Fruit fly (Drosophila melanogaster): ENCODE results near the gene Josd.

The Josd gene

dm6 chrX:6255414-6255915, 5.5 kb upstream of the Josd start, which contains the start of the genes Rbcn-3A and Spx (continued):
- TF ChIP-seq NK7.1 (GFP tag; optimal IDR thresholded peaks at IDR 0.05): no peak
- TF ChIP-seq NfI (GFP tag; optimal IDR thresholded peaks at IDR 0.05): peak; percentile 48
- no peak for TF ChIP-seq Sry-β (GFP tag; optimal IDR thresholded peaks at IDR 0.05)
- TF ChIP-seq cas (GFP tag; IDR thresholded peaks at IDR 0.05): no peak
- no peak for TF ChIP-seq CG10321 (GFP tag; IDR thresholded peaks at IDR 0.05)
- no peak for TF ChIP-seq CG12155 (GFP tag; optimal IDR thresholded peaks at IDR 0.05)
- peak; percentile 85; the same call in 1 of the 3 replicates for TF ChIP-seq hb (GFP tag; IDR thresholded peaks at IDR 0.05; ENCODE audit: partially characterized antibody)
- TF ChIP-seq abd-A (tag; optimal IDR thresholded peaks at IDR 0.05): no peak
- TF ChIP-seq zfh2 (GFP tag; optimal IDR thresholded peaks at IDR 0.05): no peak
- no peak for TF ChIP-seq Nf-YA (GFP tag; IDR thresholded peaks at IDR 0.05)
- TF ChIP-seq Jarid2 (GFP tag; optimal IDR thresholded peaks at IDR 0.05): no peak
- TF ChIP-seq CG18476 (GFP tag; optimal IDR thresholded peaks at IDR 0.05): no peak
- TF ChIP-seq CG3281 (GFP tag; optimal IDR thresholded peaks at IDR 0.05): no peak
- peak; percentile 24 for TF ChIP-seq lbe (GFP tag; optimal IDR thresholded peaks at IDR 0.05)
- TF ChIP-seq zf30C (GFP tag; optimal IDR thresholded peaks at IDR 0.05): no peak
- TF ChIP-seq CG8388 (GFP tag; optimal IDR thresholded peaks at IDR 0.05): no peak
- TF ChIP-seq CG6254 (GFP tag; optimal IDR thresholded peaks at IDR 0.05): no peak
- no peak for TF ChIP-seq CG4282 (GFP tag; optimal IDR thresholded peaks at IDR 0.05)
- TF ChIP-seq pnt (GFP tag; optimal IDR thresholded peaks at IDR 0.05): no peak
- no peak for TF ChIP-seq CG32772 (GFP tag; IDR thresholded peaks at IDR 0.05)
- 0 out of 4 replicates have a peak, but pooled peaks have one; percentile 80 for TF ChIP-seq chinmo (GFP tag; IDR thresholded peaks at IDR 0.05; ENCODE audit: partially characterized antibody)
- TF ChIP-seq CG10209 (GFP tag; optimal IDR thresholded peaks at IDR 0.05): no peak
- TF ChIP-seq ftz-f1 (GFP tag; optimal IDR thresholded peaks at IDR 0.05): no peak
- TF ChIP-seq ind (GFP tag; optimal IDR thresholded peaks at IDR 0.05): peak; percentile 32
- no peak for TF ChIP-seq CG14441 (GFP tag; IDR thresholded peaks at IDR 0.05)
- TF ChIP-seq YL-1 (GFP tag; optimal IDR thresholded peaks at IDR 0.05): peak; percentile 45
- peak; percentile 49 for TF ChIP-seq MBD-R2 (GFP tag; IDR thresholded peaks at IDR 0.05)
- peak; percentile 94 for TF ChIP-seq Dll (GFP tag; IDR thresholded peaks at IDR 0.05; ENCODE audit: partially characterized antibody)
- no peak for TF ChIP-seq emc (GFP tag; optimal IDR thresholded peaks at IDR 0.05)
- no peak for TF ChIP-seq TFAM (GFP tag; optimal IDR thresholded peaks at IDR 0.05)
- TF ChIP-seq wek (GFP tag; optimal IDR thresholded peaks at IDR 0.05): no peak
- TF ChIP-seq sd (tag; optimal IDR thresholded peaks at IDR 0.05): no peak
- no peak for TF ChIP-seq luna (GFP tag; optimal IDR thresholded peaks at IDR 0.05)
- peak; percentile 93 for TF ChIP-seq unc-4 (GFP tag; IDR thresholded peaks at IDR 0.05; ENCODE audit: partially characterized antibody)
- no peak for TF ChIP-seq Hsf (GFP tag; optimal IDR thresholded peaks at IDR 0.05)
- no peak for TF ChIP-seq pb (GFP tag; optimal IDR thresholded peaks at IDR 0.05)
- no peak for TF ChIP-seq ranshi (GFP tag; IDR thresholded peaks at IDR 0.05)
- peak; percentile 93 for TF ChIP-seq knrl (GFP tag; IDR thresholded peaks at IDR 0.05; ENCODE audit: partially characterized antibody)
- TF ChIP-seq Abd-B (GFP tag; optimal IDR thresholded peaks at IDR 0.05): peak; percentile 40
- TF ChIP-seq Awh (GFP tag; IDR thresholded peaks at IDR 0.05): no peak
- no peak for TF ChIP-seq GATAe (GFP tag; conservative IDR thresholded peaks at IDR 0.05)
- TF ChIP-seq odd (GFP tag; optimal IDR thresholded peaks at IDR 0.05): no peak
- no peak for TF ChIP-seq Dbx (GFP tag; IDR thresholded peaks at IDR 0.05)
- peak; percentile 42 for TF ChIP-seq az2 (GFP tag; optimal IDR thresholded peaks at IDR 0.05)
- TF ChIP-seq CG12071 (GFP tag; optimal IDR thresholded peaks at IDR 0.05): no peak
- TF ChIP-seq fd64A (GFP tag; optimal IDR thresholded peaks at IDR 0.05): no peak
- TF ChIP-seq Deaf1 (tag; optimal IDR thresholded peaks at IDR 0.05): no peak
- TF ChIP-seq CG4707 (GFP tag; optimal IDR thresholded peaks at IDR 0.05): no peak
- TF ChIP-seq CG33213 (GFP tag; optimal IDR thresholded peaks at IDR 0.05): no peak
- no peak for TF ChIP-seq Hr78 (GFP tag; optimal IDR thresholded peaks at IDR 0.05)
- TF ChIP-seq ro (GFP tag; IDR thresholded peaks at IDR 0.05): no peak
